Fruit fly (Drosophila melanogaster): ENCODE data around the gene RpS27.

DNA sequence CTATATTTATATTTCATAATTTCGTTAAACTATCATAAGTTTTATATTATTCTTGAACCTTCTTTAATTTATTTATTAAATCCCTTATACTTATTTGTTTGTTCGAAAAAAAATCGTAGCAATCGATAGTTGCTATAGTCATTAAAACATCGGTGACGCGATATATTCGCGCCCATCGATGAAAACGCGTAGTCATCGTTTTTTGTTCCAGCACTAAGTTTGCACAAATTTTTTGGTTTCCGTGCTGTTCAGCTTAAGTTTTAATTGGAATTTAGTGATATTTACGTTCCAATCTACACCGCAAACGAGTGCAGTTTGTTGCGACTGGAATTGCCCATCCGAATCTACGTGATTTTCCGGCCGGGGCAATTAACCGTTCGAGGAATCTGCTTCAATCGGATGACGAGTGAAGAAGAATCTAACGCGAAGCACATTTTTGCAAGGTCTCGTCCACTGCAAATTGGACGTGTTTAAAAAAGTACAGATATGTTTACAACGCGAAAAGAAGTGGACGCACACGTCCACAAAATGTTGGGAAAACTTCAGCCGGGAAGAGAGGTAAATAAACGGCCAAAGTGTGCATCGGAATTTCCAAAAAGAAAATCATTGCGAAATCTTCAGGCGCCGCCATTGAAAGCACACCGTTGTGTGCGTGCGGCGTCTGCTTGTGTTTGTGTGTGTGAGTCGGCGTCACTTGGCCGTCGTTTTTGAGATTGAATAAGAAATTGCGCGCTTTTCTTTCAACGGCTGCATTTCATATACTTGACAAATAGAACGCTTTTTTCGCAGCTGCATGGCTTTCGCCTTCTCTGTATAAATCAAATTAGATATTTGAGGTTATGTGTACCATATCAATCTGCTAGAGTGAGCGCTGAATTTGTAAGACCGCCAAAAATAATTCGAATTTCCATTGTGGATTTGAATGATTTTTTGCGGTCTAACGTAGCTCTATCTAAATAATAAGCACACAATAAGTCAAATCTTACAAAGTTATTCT, 2.1 kb upstream of the RpS27 start, which contains the start of gene Nup358:
- TF ChIP-seq Mnt (GFP tag; optimal IDR thresholded peaks at IDR 0.05): peak; percentile 49
- TF ChIP-seq cic (GFP tag; optimal IDR thresholded peaks at IDR 0.05): no peak
